Fruit fly (Drosophila melanogaster): ENCODE data around the gene Daao2.
A peak's percentile ranks its signal among the peaks of the same experiment; 100 is the strongest.

The Daao2 gene

dm6 chr2L:6793763-6794417 lies 8.9 kb upstream of the Daao2 start (continued):
- TF ChIP-seq scrt (GFP tag; optimal IDR thresholded peaks at IDR 0.05) (peak; percentile 63), CG17328 (GFP tag; IDR thresholded peaks at IDR 0.05) (0 out of 2 replicates have a peak, but pooled peaks have one; percentile 14), CG2199 (GFP tag; IDR thresholded peaks at IDR 0.05) (peak; percentile 77; the same call in 2 of the 3 replicates), odd (GFP tag; optimal IDR thresholded peaks at IDR 0.05) (peak; percentile 7), E2f1 (GFP tag; IDR thresholded peaks at IDR 0.05) (peak; percentile 20; the same call in 1 of the 2 replicates), dm (GFP tag; optimal IDR thresholded peaks at IDR 0.05) (no peak), D (optimal IDR thresholded peaks at IDR 0.05) (peak; percentile 35), D (GFP tag; optimal IDR thresholded peaks at IDR 0.05) (no peak), so (GFP tag; IDR thresholded peaks at IDR 0.05) (0 out of 3 replicates have a peak, but pooled peaks have one; percentile 17), chif (GFP tag; optimal IDR thresholded peaks at IDR 0.05) (no peak), CG32772 (GFP tag; IDR thresholded peaks at IDR 0.05) (no peak), Trl (optimal IDR thresholded peaks at IDR 0.05) (peak; percentile 83 to 90), Trl (GFP tag; optimal IDR thresholded peaks at IDR 0.05) (no peak), bigmax (GFP tag; optimal IDR thresholded peaks at IDR 0.05) (peak; percentile 58), CG13624 (GFP tag; optimal IDR thresholded peaks at IDR 0.05) (no peak)

dm6 chr2L:6794418-6794793 lies 8.4 kb upstream of the Daao2 start:
- TF ChIP-seq CG10543 (GFP tag; optimal IDR thresholded peaks at IDR 0.05) = peak; percentile 20
- TF ChIP-seq cwo (GFP tag; optimal IDR thresholded peaks at IDR 0.05) = no peak
- TF ChIP-seq CG2129 (GFP tag; IDR thresholded peaks at IDR 0.05; ENCODE audit: partially characterized antibody) = no peak
- peak in 1 of 3 experiments; percentile 8 for TF ChIP-seq Stat92E (GFP tag; optimal IDR thresholded peaks at IDR 0.05)
- TF ChIP-seq nom (GFP tag; optimal IDR thresholded peaks at IDR 0.05) = peak; percentile 22
- TF ChIP-seq dimm (GFP tag; IDR thresholded peaks at IDR 0.05) = no peak
- no peak for TF ChIP-seq kni (GFP tag; optimal IDR thresholded peaks at IDR 0.05)
- TF ChIP-seq Opbp (GFP tag; IDR thresholded peaks at IDR 0.05; ENCODE audit: partially characterized antibody) = peak; percentile 48; the same call in 1 of the 3 replicates
- TF ChIP-seq CG18011 (GFP tag; optimal IDR thresholded peaks at IDR 0.05) = no peak
- peak; percentile 23; the same call in 1 of the 2 replicates for TF ChIP-seq vvl (GFP tag; IDR thresholded peaks at IDR 0.05)
- TF ChIP-seq CG6765 (GFP tag; optimal IDR thresholded peaks at IDR 0.05) = peak; percentile 29
- no peak for TF ChIP-seq CG14050 (GFP tag; IDR thresholded peaks at IDR 0.05)
- no peak for TF ChIP-seq unpg (GFP tag; optimal IDR thresholded peaks at IDR 0.05)
- TF ChIP-seq pros (GFP tag; optimal IDR thresholded peaks at IDR 0.05) = peak; percentile 97
- TF ChIP-seq CG34376 (GFP tag; optimal IDR thresholded peaks at IDR 0.05) = peak; percentile 8
- no peak for TF ChIP-seq MBD-R2 (GFP tag; IDR thresholded peaks at IDR 0.05)
- TF ChIP-seq fu2 (GFP tag; optimal IDR thresholded peaks at IDR 0.05) = no peak
- 0 out of 2 replicates have a peak, but pooled peaks have one; percentile 31 for TF ChIP-seq hbn (GFP tag; IDR thresholded peaks at IDR 0.05; ENCODE audit: partially characterized antibody)
- no peak for TF ChIP-seq chm (GFP tag; IDR thresholded peaks at IDR 0.05)
- no peak for TF ChIP-seq tin (GFP tag; optimal IDR thresholded peaks at IDR 0.05)
- peak; percentile 6 for TF ChIP-seq CG9437 (GFP tag; optimal IDR thresholded peaks at IDR 0.05)
- no peak for TF ChIP-seq CG3838 (GFP tag; optimal IDR thresholded peaks at IDR 0.05)
- TF ChIP-seq CG10274 (GFP tag; optimal IDR thresholded peaks at IDR 0.05) = no peak
- peak; percentile 22 for TF ChIP-seq CG17359 (tag; optimal IDR thresholded peaks at IDR 0.05)
- TF ChIP-seq Jarid2 (GFP tag; optimal IDR thresholded peaks at IDR 0.05) = peak; percentile 89
- peak; percentile 2 to 68 for TF ChIP-seq Trl (optimal IDR thresholded peaks at IDR 0.05)
- TF ChIP-seq Trl (GFP tag; optimal IDR thresholded peaks at IDR 0.05) = no peak
- peak; percentile 97 for TF ChIP-seq z (GFP tag; IDR thresholded peaks at IDR 0.05)
- no peak for TF ChIP-seq Kr (GFP tag; optimal IDR thresholded peaks at IDR 0.05)
- TF ChIP-seq CG8290 (GFP tag; optimal IDR thresholded peaks at IDR 0.05) = no peak
- TF ChIP-seq CG8290 (tag; optimal IDR thresholded peaks at IDR 0.05) = peak in 1 of 2 experiments; percentile 14
- TF ChIP-seq lov (optimal IDR thresholded peaks at IDR 0.05) = no peak
- no peak for TF ChIP-seq lov (GFP tag; IDR thresholded peaks at IDR 0.05)
- TF ChIP-seq CG13894 (tag; optimal IDR thresholded peaks at IDR 0.05) = no peak
- peak; percentile 54 for TF ChIP-seq Med (GFP tag)
- no peak for TF ChIP-seq Oaz (GFP tag; IDR thresholded peaks at IDR 0.05)
- TF ChIP-seq wdn (GFP tag; IDR thresholded peaks at IDR 0.05) = no peak

Measured in whole organism, embryonic.